Fruit fly (Drosophila melanogaster) whole organism, embryonic: ENCODE measurements around the gene CG3662.

Experiments
- Atf3 ChIP-seq: fragments of 200-800 bp; sonication (Bioruptor generic); optimal IDR thresholded peaks from 3 replicates; lab custom pipeline; 2016; ENCODE audit warnings: missing biosample characterization, missing genetic modification characterization
- Atf6 ChIP-seq: fragments of 200-800 bp; sonication (Bioruptor generic); IDR thresholded peaks from 2 replicates; pipeline ENCODE4 v1.3.6; 2022; ENCODE audit warnings: missing biosample characterization, missing genetic modification characterization
- CG10321 ChIP-seq: fragments of 200-800 bp; sonication (Bioruptor generic); IDR thresholded peaks from 2 replicates; pipeline ENCODE4 v1.3.6; 2022; ENCODE audit warnings: missing biosample characterization, missing genetic modification characterization
- CG10543 ChIP-seq: fragments of 200-800 bp; sonication (Bioruptor generic); optimal IDR thresholded peaks from 3 replicates; lab custom pipeline; 2017; ENCODE audit warnings: missing biosample characterization, mild to moderate bottlenecking, missing genetic modification characterization, moderate library complexity
- CG12769 ChIP-seq: fragments of 200-800 bp; sonication (Bioruptor generic); optimal IDR thresholded peaks from 2 replicates; lab custom pipeline; 2019; ENCODE audit warnings: missing biosample characterization, mild to moderate bottlenecking, missing genetic modification characterization, moderate library complexity
- CG13424 ChIP-seq: fragments of 200-800 bp; sonication (Bioruptor generic); optimal IDR thresholded peaks from 2 replicates; lab custom pipeline; 2019; ENCODE audit warnings: missing biosample characterization, mild to moderate bottlenecking, missing genetic modification characterization, moderate library complexity
- CG15479 ChIP-seq: fragments of 200-800 bp; sonication (Bioruptor generic); optimal IDR thresholded peaks from 3 replicates; lab custom pipeline; 2019; ENCODE audit warnings: missing biosample characterization, mild to moderate bottlenecking, missing genetic modification characterization, moderate library complexity
- CG16815 ChIP-seq: fragments of 200-800 bp; sonication (Bioruptor generic); optimal IDR thresholded peaks from 3 replicates; lab custom pipeline; 2017; ENCODE audit warnings: missing biosample characterization, mild to moderate bottlenecking, missing genetic modification characterization
- CG17612 ChIP-seq: fragments of 200-800 bp; sonication (Bioruptor generic); IDR thresholded peaks from 2 replicates; pipeline ENCODE4 v1.3.6; 2022; ENCODE audit warnings: missing biosample characterization, missing genetic modification characterization
- CG2129 ChIP-seq: fragments of 200-800 bp; sonication (Bioruptor generic); IDR thresholded peaks from 2 replicates; pipeline ENCODE4 v1.3.6; 2022; ENCODE audit warnings: missing biosample characterization, missing genetic modification characterization; ENCODE audit not compliant: partially characterized antibody
- CG3726 ChIP-seq: fragments of 200-800 bp; sonication (Bioruptor generic); IDR thresholded peaks from 3 replicates; pipeline ENCODE4, ENCODE4 v1.3.6; 2022; ENCODE audit warnings: missing biosample characterization, missing genetic modification characterization
- CG4617 ChIP-seq: fragments of 200-800 bp; sonication (Bioruptor generic); optimal IDR thresholded peaks from 3 replicates; lab custom pipeline; 2016; ENCODE audit warnings: missing biosample characterization, missing genetic modification characterization, borderline replicate concordance
- CG6175 ChIP-seq: fragments of 200-800 bp; sonication (Bioruptor generic); IDR thresholded peaks from 3 replicates; pipeline ENCODE4 v1.3.6; 2022; ENCODE audit warnings: missing biosample characterization, missing genetic modification characterization
- CG6791 ChIP-seq: fragments of 200-800 bp; sonication (Bioruptor generic); IDR thresholded peaks from 3 replicates; pipeline ENCODE4 v1.3.6; 2022; ENCODE audit warnings: missing biosample characterization, missing genetic modification characterization; ENCODE audit not compliant: partially characterized antibody
- CG6813 ChIP-seq: fragments of 200-800 bp; sonication (Bioruptor generic); optimal IDR thresholded peaks from 2 replicates; lab custom pipeline; 2017; ENCODE audit warnings: missing biosample characterization, missing genetic modification characterization, mild to moderate bottlenecking, moderate library complexity, missing genetic modification reagents
- CG7839 ChIP-seq: fragments of 200-800 bp; sonication (Bioruptor generic); optimal IDR thresholded peaks from 3 replicates; lab custom pipeline; 2018; ENCODE audit warnings: missing biosample characterization, mild to moderate bottlenecking, missing genetic modification characterization, moderate library complexity
- CG8359 ChIP-seq: fragments of 200-800 bp; sonication (Bioruptor generic); optimal IDR thresholded peaks from 2 replicates; lab custom pipeline; 2017; ENCODE audit warnings: missing biosample characterization, mild to moderate bottlenecking, missing genetic modification characterization, borderline replicate concordance
- CG9727 ChIP-seq: fragments of 200-800 bp; sonication (Bioruptor generic); optimal IDR thresholded peaks from 3 replicates; lab custom pipeline; 2017; ENCODE audit warnings: missing biosample characterization, mild to moderate bottlenecking, missing genetic modification characterization
- Camta ChIP-seq: fragments of 200-800 bp; sonication (Bioruptor generic); optimal IDR thresholded peaks from 2 replicates; lab custom pipeline; 2016; ENCODE audit warnings: missing biosample characterization, missing genetic modification characterization
- Dll ChIP-seq: fragments of 200-800 bp; sonication (Bioruptor generic); IDR thresholded peaks from 4 replicates; pipeline ENCODE4 v1.3.6; 2022; ENCODE audit warnings: missing biosample characterization, missing genetic modification characterization; ENCODE audit not compliant: partially characterized antibody
- Fer1 ChIP-seq: fragments of 200-800 bp; sonication (Bioruptor generic); optimal IDR thresholded peaks from 2 replicates; lab custom pipeline; 2017; ENCODE audit warnings: missing biosample characterization, mild to moderate bottlenecking, missing genetic modification characterization
- Gug ChIP-seq: fragments of 200-800 bp; sonication (Bioruptor generic); IDR thresholded peaks from 4 replicates; pipeline ENCODE4 v1.3.6; 2022; ENCODE audit warnings: missing biosample characterization, missing genetic modification characterization
- HLH4C ChIP-seq: fragments of 200-800 bp; sonication (Bioruptor generic); IDR thresholded peaks from 3 replicates; pipeline ENCODE4 v1.3.6; 2022; ENCODE audit warnings: missing biosample characterization, missing genetic modification characterization; ENCODE audit not compliant: partially characterized antibody
- Lim3 ChIP-seq: fragments of 200-800 bp; sonication (Bioruptor generic); IDR thresholded peaks from 2 replicates; pipeline ENCODE4 v1.3.6; 2022; ENCODE audit warnings: missing biosample characterization, missing genetic modification characterization
- Meics ChIP-seq: fragments of 200-800 bp; sonication (Bioruptor generic); optimal IDR thresholded peaks from 2 replicates; lab custom pipeline; 2017; ENCODE audit warnings: missing biosample characterization, mild to moderate bottlenecking, missing genetic modification characterization
- Oaz ChIP-seq: fragments of 200-800 bp; sonication (Bioruptor generic); IDR thresholded peaks from 2 replicates; pipeline ENCODE4 v1.3.6; 2022; ENCODE audit warnings: missing biosample characterization, missing genetic modification characterization
- PHDP ChIP-seq: fragments of 200-800 bp; sonication (Bioruptor generic); optimal IDR thresholded peaks from 3 replicates; lab custom pipeline; 2018; ENCODE audit warnings: missing biosample characterization, mild to moderate bottlenecking, missing genetic modification characterization, moderate library complexity
- Pdp1 ChIP-seq, 2 experiments: fragments of 200-800 bp; sonication (Bioruptor generic); optimal IDR thresholded peaks; 3 replicates each; lab custom pipeline; 2016; ENCODE audit warnings: missing biosample characterization in 2 of 2, missing genetic modification characterization in 2 of 2, mild to moderate bottlenecking in 1 of 2, moderate library complexity in 1 of 2
- Rx ChIP-seq: fragments of 200-800 bp; sonication (Bioruptor generic); IDR thresholded peaks from 2 replicates; pipeline ENCODE4 v1.3.6; 2022; ENCODE audit warnings: missing biosample characterization, missing genetic modification characterization
- Ssrp ChIP-seq: fragments of 200-800 bp; sonication (Bioruptor generic); optimal IDR thresholded peaks from 2 replicates; lab custom pipeline; 2018; ENCODE audit warnings: missing biosample characterization, mild to moderate bottlenecking, missing genetic modification characterization, moderate library complexity
- Vsx1 ChIP-seq: fragments of 200-800 bp; sonication (Bioruptor generic); optimal IDR thresholded peaks from 2 replicates; lab custom pipeline; 2017; ENCODE audit warnings: missing biosample characterization, mild to moderate bottlenecking, missing genetic modification characterization, missing genetic modification reagents
- ab ChIP-seq: fragments of 200-800 bp; sonication (Bioruptor generic); optimal IDR thresholded peaks from 2 replicates; lab custom pipeline; 2016; ENCODE audit warnings: missing biosample characterization, missing genetic modification characterization
- cad ChIP-seq: fragments of >200 bp; optimal IDR thresholded peaks from 2 replicates; lab custom pipeline; 2017; ENCODE audit warnings: missing biosample characterization, missing genetic modification characterization
- chinmo ChIP-seq: fragments of 200-800 bp; sonication (Bioruptor generic); IDR thresholded peaks from 4 replicates; pipeline ENCODE4 v1.3.6; 2022; ENCODE audit warnings: missing biosample characterization, missing genetic modification characterization; ENCODE audit not compliant: partially characterized antibody
- chn ChIP-seq: fragments of 200-800 bp; sonication (Bioruptor generic); optimal IDR thresholded peaks from 2 replicates; lab custom pipeline; 2016; ENCODE audit warnings: missing biosample characterization, missing genetic modification characterization
- ci ChIP-seq: fragments of 200-800 bp; sonication (Bioruptor generic); IDR thresholded peaks from 3 replicates; pipeline ENCODE4 v1.3.6; 2022; ENCODE audit warnings: missing biosample characterization, missing genetic modification characterization
- hth ChIP-seq: fragments of >200 bp; optimal IDR thresholded peaks from 2 replicates; lab custom pipeline; 2017; ENCODE audit warnings: inconsistent platforms
- insv ChIP-seq, 2 experiments: fragments of 200-800 bp; sonication (Bioruptor generic); optimal IDR thresholded peaks; 3 replicates each; lab custom pipeline; 2016 to 2018; ENCODE audit warnings: missing biosample characterization in 2 of 2, missing genetic modification characterization in 2 of 2
- jigr1 ChIP-seq: fragments of 200-800 bp; sonication (Bioruptor generic); IDR thresholded peaks from 3 replicates; pipeline ENCODE4 v1.3.6; 2022; ENCODE audit warnings: missing biosample characterization, missing genetic modification characterization
- jing ChIP-seq: fragments of 200-800 bp; sonication (Bioruptor generic); optimal IDR thresholded peaks from 2 replicates; lab custom pipeline; 2018; ENCODE audit warnings: missing biosample characterization, mild to moderate bottlenecking, missing genetic modification characterization
- klu ChIP-seq: fragments of 200-800 bp; sonication (Bioruptor generic); IDR thresholded peaks from 2 replicates; pipeline ENCODE4 v1.3.6; 2022; ENCODE audit warnings: missing biosample characterization, missing genetic modification characterization
- org-1 ChIP-seq: fragments of 200-800 bp; sonication (Bioruptor generic); optimal IDR thresholded peaks from 2 replicates; lab custom pipeline; 2017; ENCODE audit warnings: missing biosample characterization, missing genetic modification characterization
- pb ChIP-seq: fragments of 200-800 bp; sonication (Bioruptor generic); optimal IDR thresholded peaks from 3 replicates; lab custom pipeline; 2016; ENCODE audit warnings: missing biosample characterization, missing genetic modification characterization
- schlank ChIP-seq: fragments of 200-800 bp; sonication (Bioruptor generic); optimal IDR thresholded peaks from 2 replicates; lab custom pipeline; 2018; ENCODE audit warnings: missing biosample characterization, mild to moderate bottlenecking, missing genetic modification characterization
- sd ChIP-seq: fragments of 200-800 bp; sonication (Bioruptor generic); optimal IDR thresholded peaks from 3 replicates; lab custom pipeline; 2018; ENCODE audit warnings: missing biosample characterization, mild to moderate bottlenecking, missing genetic modification characterization, moderate library complexity
- stc ChIP-seq: fragments of 200-800 bp; sonication (Bioruptor generic); IDR thresholded peaks from 2 replicates; pipeline ENCODE4 v1.3.6; 2022; ENCODE audit warnings: missing biosample characterization, missing genetic modification characterization
- vfl ChIP-seq: fragments of 200-800 bp; sonication (Bioruptor generic); optimal IDR thresholded peaks from 2 replicates; lab custom pipeline; 2016; ENCODE audit warnings: missing biosample characterization, missing genetic modification characterization
- zf30C ChIP-seq: fragments of 200-800 bp; sonication (Bioruptor generic); optimal IDR thresholded peaks from 3 replicates; lab custom pipeline; 2018; ENCODE audit warnings: missing biosample characterization, mild to moderate bottlenecking, missing genetic modification characterization
- zfh1 ChIP-seq: fragments of 200-800 bp; sonication (Bioruptor generic); IDR thresholded peaks from 3 replicates; pipeline ENCODE4 v1.3.6; 2022; ENCODE audit warnings: missing biosample characterization, missing genetic modification characterization

Gene CG3662

dm6 chr2L:845341-846004 is 24.4 kb downstream of the CG3662 start (continued):
- TF ChIP-seq Dll (GFP tag; lab: Robert Waterston, UW), result no peak
- TF ChIP-seq zfh1 (GFP tag; lab: Robert Waterston, UW), result peak; percentile 91
- peak; percentile 79 to 87 for TF ChIP-seq Pdp1 (GFP tag; optimal IDR thresholded peaks at IDR 0.05; lab: Kevin White, UChicago)
- TF ChIP-seq CG8359 (GFP tag; lab: Kevin White, UChicago), result peak; percentile 37
- TF ChIP-seq CG3726 (GFP tag; lab: Robert Waterston, UW), result peak; percentile 67; the same call in 2 of the 3 replicates
- TF ChIP-seq stc, result peak; percentile 88
- no peak for TF ChIP-seq cad
- no peak for TF ChIP-seq CG2129
- peak; percentile 97 for TF ChIP-seq ci (GFP tag; lab: Robert Waterston, UW)
- TF ChIP-seq Camta, result peak; percentile 81
- TF ChIP-seq CG13424 (tag; lab: Kevin White, UChicago), result peak; percentile 91
- peak; percentile 69 for TF ChIP-seq klu (GFP tag; lab: Robert Waterston, UW)
- TF ChIP-seq CG9727, result peak; percentile 66
- no peak for TF ChIP-seq CG6791
- peak; percentile 68 for TF ChIP-seq CG10321 (GFP tag; lab: Robert Waterston, UW)
- peak; percentile 83; the same call in 3 of the 4 replicates for TF ChIP-seq chinmo (GFP tag; lab: Robert Waterston, UW)
- no peak for TF ChIP-seq CG15479
- peak; percentile 64 for TF ChIP-seq zf30C (GFP tag; lab: Kevin White, UChicago)
- TF ChIP-seq org-1 (GFP tag; lab: Kevin White, UChicago), result peak; percentile 81
- peak; percentile 83 for TF ChIP-seq CG6175 (GFP tag; lab: Robert Waterston, UW)
- peak; percentile 38 for TF ChIP-seq CG4617 (GFP tag; lab: Kevin White, UChicago)
- peak; percentile 90 for TF ChIP-seq Meics
- TF ChIP-seq Ssrp (tag; lab: Kevin White, UChicago), result peak; percentile 80
- TF ChIP-seq Fer1 (GFP tag; lab: Kevin White, UChicago), result peak; percentile 90
- TF ChIP-seq schlank (tag; lab: Kevin White, UChicago), result peak; percentile 79
- peak; percentile 88; the same call in 3 of the 4 replicates for TF ChIP-seq Gug
- peak; percentile 82 for TF ChIP-seq CG6813
- TF ChIP-seq sd, result peak; percentile 57
- peak; percentile 58 for TF ChIP-seq ab (GFP tag; lab: Kevin White, UChicago)
- peak; percentile 54 for TF ChIP-seq vfl (GFP tag; lab: Kevin White, UChicago)
- no peak for TF ChIP-seq HLH4C (GFP tag; lab: Robert Waterston, UW)
- TF ChIP-seq Atf6 (GFP tag; lab: Robert Waterston, UW), result peak; percentile 87
- TF ChIP-seq pb (GFP tag; lab: Kevin White, UChicago), result peak; percentile 87
- peak; percentile 82 for TF ChIP-seq CG17612 (GFP tag; lab: Robert Waterston, UW)
- no peak for TF ChIP-seq hth (lab: Kevin White, UChicago)
- peak; percentile 66 for TF ChIP-seq Lim3
- TF ChIP-seq CG12769, result peak; percentile 95
- TF ChIP-seq PHDP (tag; lab: Kevin White, UChicago), result peak; percentile 88
- TF ChIP-seq jigr1 (GFP tag; lab: Robert Waterston, UW), result peak; percentile 62; the same call in 2 of the 3 replicates
- TF ChIP-seq Vsx1, result peak; percentile 66
- TF ChIP-seq insv (GFP tag; optimal IDR thresholded peaks at IDR 0.05; lab: Kevin White, UChicago), result peak in 1 of 2 experiments; percentile 30
- TF ChIP-seq Rx (GFP tag; lab: Robert Waterston, UW), result peak; percentile 88
- peak; percentile 66 for TF ChIP-seq jing (GFP tag; lab: Kevin White, UChicago)
- peak; percentile 86 for TF ChIP-seq chn
- TF ChIP-seq CG16815, result peak; percentile 56
- TF ChIP-seq Atf3 (GFP tag; lab: Kevin White, UChicago), result peak; percentile 81
- TF ChIP-seq CG7839 (tag; lab: Kevin White, UChicago), result peak; percentile 90
- peak; percentile 62 for TF ChIP-seq CG10543 (GFP tag; lab: Kevin White, UChicago)
- peak; percentile 75 for TF ChIP-seq Oaz
